Worm (Caenorhabditis elegans): ENCODE measurements around the gene R10E4.3.

DNA sequence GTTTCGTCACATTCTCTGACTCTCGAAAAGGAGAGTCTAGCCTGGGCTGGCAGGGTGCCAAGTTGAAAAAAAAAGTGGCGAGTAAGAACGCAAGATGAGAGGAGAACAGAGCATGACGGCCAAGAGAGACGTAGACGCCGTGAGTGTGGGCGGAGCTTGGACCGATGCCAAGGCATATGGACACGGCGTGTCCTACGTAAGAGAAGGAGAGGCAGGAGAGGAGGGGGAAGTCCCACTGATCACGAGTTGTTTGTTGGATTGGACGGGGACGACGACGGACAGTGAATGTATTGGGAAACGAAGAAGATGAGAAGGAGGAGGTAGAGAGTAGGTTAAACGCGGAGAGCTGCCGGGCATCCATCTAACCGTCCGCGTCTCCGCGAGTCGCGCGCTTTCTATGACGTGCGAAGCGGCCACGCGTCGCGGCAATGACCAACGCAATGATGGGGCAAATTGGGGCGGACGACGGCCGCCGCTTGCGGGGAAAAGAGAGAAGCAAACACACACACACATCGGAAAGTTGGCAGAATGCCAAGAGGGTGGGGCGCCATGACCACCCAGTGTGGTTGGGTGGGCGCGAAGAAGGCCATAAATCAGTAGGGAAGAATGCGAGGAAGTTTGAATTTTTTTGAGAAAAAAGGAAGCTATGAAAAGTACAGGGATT is 5.2 kb downstream of the R10E4.3 start:
- TF ChIP-seq ceh-36 (tag; optimal IDR thresholded peaks at IDR 0.05): no peak
- peak; percentile 47 for TF ChIP-seq ets-7 (tag; optimal IDR thresholded peaks at IDR 0.05)
- TF ChIP-seq aly-1 (tag; optimal IDR thresholded peaks at IDR 0.05): peak; percentile 59
- TF ChIP-seq sea-1 (GFP tag; conservative IDR thresholded peaks at IDR 0.05): peak; percentile 32; the same call in 1 of the 2 replicates

Data from whole organism, early embryonic.